Worm (Caenorhabditis elegans) whole organism, young adult: ENCODE measurements around the gene fbxb-40.
"Not testable (repeated sequence)": the region's sequence is repeated elsewhere in the genome, so short reads cannot be mapped to it uniquely, and the experiment has no call there.

Experiments used
- B0336.3 ChIP-seq: fragments of 200-800 bp; sonication (Bioruptor generic); IDR thresholded peaks from 2 replicates; pipeline ENCODE4 v1.3.6; 2022; ENCODE audit warnings: missing genetic modification characterization, missing compliant biosample characterization
- C06A6.2 ChIP-seq: fragments of 200-800 bp; sonication (Bioruptor generic); conservative IDR thresholded peaks from 2 replicates; pipeline ENCODE4 v1.3.6; 2022; ENCODE audit warnings: missing genetic modification characterization, missing compliant biosample characterization
- C17E4.6 ChIP-seq: fragments of 200-800 bp; sonication (Bioruptor generic); IDR thresholded peaks from 2 replicates; pipeline ENCODE4 v1.3.6; 2022; ENCODE audit warnings: missing genetic modification reagents, missing genetic modification characterization, missing compliant biosample characterization
- F22D6.2 ChIP-seq: sonication (generic microtip); optimal IDR thresholded peaks from 2 replicates; lab custom pipeline; 2016; ENCODE audit warnings: mild to moderate bottlenecking, missing genetic modification characterization, missing compliant biosample characterization
- F55B11.4 ChIP-seq: sonication (generic microtip); optimal IDR thresholded peaks from 2 replicates; lab custom pipeline; 2016; ENCODE audit warnings: missing compliant biosample characterization, missing genetic modification characterization, borderline replicate concordance; ENCODE audit not compliant: insufficient read depth
- F57A8.1 ChIP-seq: fragments of 200-800 bp; sonication (Bioruptor generic); optimal IDR thresholded peaks from 2 replicates; lab custom pipeline; 2018; ENCODE audit warnings: mild to moderate bottlenecking, missing genetic modification characterization, moderate library complexity, missing compliant biosample characterization
- Y53F4B.3 ChIP-seq: fragments of 200-800 bp; sonication (Bioruptor generic); IDR thresholded peaks from 2 replicates; pipeline ENCODE4 v1.3.6; 2022; ENCODE audit warnings: missing genetic modification reagents, missing genetic modification characterization, missing compliant biosample characterization
- Y53G8AR.9 ChIP-seq: fragments of 200-800 bp; sonication (Bioruptor generic); conservative IDR thresholded peaks from 2 replicates; pipeline ENCODE4 v1.3.6; 2022; ENCODE audit warnings: missing genetic modification reagents, missing genetic modification characterization, missing compliant biosample characterization
- Y79H2A.3 ChIP-seq: fragments of 200-800 bp; sonication (Bioruptor generic); conservative IDR thresholded peaks from 2 replicates; pipeline ENCODE4 v1.3.6; 2022; ENCODE audit warnings: missing genetic modification reagents, missing genetic modification characterization, missing compliant biosample characterization
- ama-1 ChIP-seq, 3 experiments: fragments of 150-350 bp in 1 of 3; sonication (generic microtip) in 2 of 3; optimal IDR thresholded peaks; 2 replicates each; lab custom pipeline; 2014 to 2018; ENCODE audit warnings: missing biosample characterization in 2 of 3, missing genetic modification characterization in 2 of 3, missing genetic modification reagents in 2 of 3
- atf-7 ChIP-seq: sonication (generic microtip); optimal IDR thresholded peaks from 2 replicates; lab custom pipeline; 2017; ENCODE audit warnings: mild to moderate bottlenecking, missing genetic modification characterization, missing compliant biosample characterization
- bed-1 ChIP-seq: fragments of 200-800 bp; sonication (Bioruptor generic); IDR thresholded peaks from 2 replicates; pipeline ENCODE4 v1.3.6; 2022; ENCODE audit warnings: missing genetic modification reagents, missing genetic modification characterization, missing compliant biosample characterization
- cebp-2 ChIP-seq: fragments of 200-800 bp; sonication (Bioruptor generic); IDR thresholded peaks from 2 replicates; pipeline ENCODE4 v1.3.6; 2022; ENCODE audit warnings: missing genetic modification characterization, missing compliant biosample characterization
- dox-1 ChIP-seq: fragments of 200-800 bp; sonication (Bioruptor generic); IDR thresholded peaks from 2 replicates; pipeline ENCODE4 v1.3.6; 2022; ENCODE audit warnings: missing genetic modification reagents, missing genetic modification characterization, missing compliant biosample characterization
- ekl-4 ChIP-seq: fragments of 200-800 bp; sonication (Bioruptor generic); IDR thresholded peaks from 2 replicates; pipeline ENCODE4 v1.3.6; 2022; ENCODE audit warnings: missing genetic modification reagents, missing genetic modification characterization, missing compliant biosample characterization
- hmg-20 ChIP-seq: fragments of 200-800 bp; sonication (Bioruptor generic); IDR thresholded peaks from 2 replicates; pipeline ENCODE4 v1.3.6; 2022; ENCODE audit warnings: missing genetic modification reagents, missing genetic modification characterization, missing compliant biosample characterization
- lag-1 ChIP-seq: fragments of 200-800 bp; sonication (Bioruptor generic); IDR thresholded peaks from 2 replicates; pipeline ENCODE4 v1.3.6; 2022; ENCODE audit warnings: missing genetic modification reagents, missing genetic modification characterization, missing compliant biosample characterization
- let-607 ChIP-seq, 2 experiments: fragments of 200-800 bp in 1 of 2; sonication (Bioruptor generic) in 1 of 2; sonication (generic microtip) in 1 of 2; optimal IDR thresholded peaks; 2 replicates each; lab custom pipeline; 2016 to 2018; ENCODE audit warnings: mild to moderate bottlenecking in 2 of 2, missing compliant biosample characterization in 2 of 2, missing genetic modification characterization in 2 of 2, moderate library complexity in 2 of 2, missing genotype in 1 of 2
- lin-35 ChIP-seq, 3 experiments: fragments of 150-350 bp in 2 of 3; sonication (generic microtip) in 1 of 3; optimal IDR thresholded peaks; 2 replicates each; lab custom pipeline; 2014 to 2018; ENCODE audit warnings: missing biosample characterization in 3 of 3, missing genetic modification characterization in 3 of 3, missing genetic modification reagents in 3 of 3
- lir-1 ChIP-seq: fragments of 200-800 bp; sonication (Bioruptor generic); conservative IDR thresholded peaks from 2 replicates; pipeline ENCODE4 v1.3.6; 2022; ENCODE audit warnings: missing genetic modification reagents, missing genetic modification characterization, missing compliant biosample characterization
- madf-3 ChIP-seq: fragments of 200-800 bp; sonication (Bioruptor generic); IDR thresholded peaks from 2 replicates; pipeline ENCODE4 v1.3.6; 2022; ENCODE audit warnings: missing genetic modification reagents, missing genetic modification characterization, missing compliant biosample characterization
- mcd-1 ChIP-seq: fragments of 200-800 bp; sonication (Bioruptor generic); IDR thresholded peaks from 2 replicates; pipeline ENCODE4 v1.3.6; 2022; ENCODE audit warnings: missing genetic modification reagents, missing genetic modification characterization, missing compliant biosample characterization
- mxl-1 ChIP-seq: sonication (generic microtip); optimal IDR thresholded peaks from 2 replicates; lab custom pipeline; 2016; ENCODE audit warnings: missing genetic modification characterization, missing compliant biosample characterization
- nhr-80 ChIP-seq: sonication (generic microtip); optimal IDR thresholded peaks from 2 replicates; lab custom pipeline; 2016; ENCODE audit warnings: missing genetic modification characterization, missing compliant biosample characterization
- nhr-90 ChIP-seq: sonication (generic microtip); optimal IDR thresholded peaks from 2 replicates; lab custom pipeline; 2016; ENCODE audit warnings: missing genotype, mild to moderate bottlenecking, missing genetic modification characterization, missing compliant biosample characterization
- sdz-38 ChIP-seq: sonication (generic microtip); optimal IDR thresholded peaks from 2 replicates; lab custom pipeline; 2016; ENCODE audit warnings: missing genotype, missing genetic modification characterization, missing compliant biosample characterization
- snpc-1.1 ChIP-seq: sonication (generic microtip); optimal IDR thresholded peaks from 2 replicates; lab custom pipeline; 2017; ENCODE audit warnings: missing genetic modification characterization, mild to moderate bottlenecking, missing compliant biosample characterization, antibody characterized with exemption, moderate library complexity, missing genotype, missing genetic modification reagents; ENCODE audit not compliant: insufficient read depth
- snpc-4 ChIP-seq, 5 experiments: fragments of 150-350 bp in 1 of 5; sonication (generic microtip) in 4 of 5; optimal IDR thresholded peaks; 2 replicates each; lab custom pipeline; 2014 to 2018; ENCODE audit warnings: missing genetic modification characterization in 5 of 5, missing biosample characterization in 3 of 5, antibody characterized with exemption in 2 of 5, mild to moderate bottlenecking in 2 of 5, missing compliant biosample characterization in 2 of 5, missing genotype in 2 of 5, moderate library complexity in 2 of 5, missing genetic modification reagents in 1 of 5
- tlf-1 ChIP-seq: fragments of 200-800 bp; sonication (Bioruptor generic); optimal IDR thresholded peaks from 2 replicates; lab custom pipeline; 2018; ENCODE audit warnings: mild to moderate bottlenecking, missing genetic modification characterization, missing compliant biosample characterization
- unc-130 ChIP-seq: sonication (generic microtip); optimal IDR thresholded peaks from 2 replicates; lab custom pipeline; 2016; ENCODE audit warnings: missing genetic modification reagents, missing genetic modification characterization, missing compliant biosample characterization
- unc-62 ChIP-seq: fragments of 150-350 bp; optimal IDR thresholded peaks from 2 replicates; lab custom pipeline; 2014; ENCODE audit warnings: missing biosample characterization, missing genetic modification reagents, missing genetic modification characterization
- xnd-1 ChIP-seq: sonication (generic microtip); optimal IDR thresholded peaks from 2 replicates; lab custom pipeline; 2016; ENCODE audit warnings: missing genotype, missing genetic modification reagents, missing genetic modification characterization, missing compliant biosample characterization
- ztf-28 ChIP-seq: fragments of 200-800 bp; sonication (Bioruptor generic); IDR thresholded peaks from 2 replicates; pipeline ENCODE4 v1.3.6; 2022; ENCODE audit warnings: missing genetic modification reagents, missing genetic modification characterization, missing compliant biosample characterization

The fbxb-40 gene

ce11 chrII:1060702-1061101, 11.0 kb upstream of the fbxb-40 start, which contains the start of gene btb-10:
Gene btb-10 (minus strand): TSS chrII:1060802.
- not testable (repeated sequence) for TF ChIP-seq madf-3 (GFP tag; lab: Robert Waterston, UW); F55B11.4; hmg-20 (GFP tag; lab: Robert Waterston, UW)

- TF ChIP-seq ztf-28 (GFP tag; lab: Robert Waterston, UW) (no peak), ekl-4 (GFP tag; lab: Robert Waterston, UW) (0 out of 2 replicates have a peak, but pooled peaks have one; percentile 14), bed-1 (GFP tag; lab: Robert Waterston, UW) (no peak), atf-7 (no peak), lin-35 (GFP tag; optimal IDR thresholded peaks at IDR 0.05; lab: Kevin White, UChicago) (no peak), Y53F4B.3 (GFP tag; lab: Robert Waterston, UW) (no peak), nhr-90 (tag; lab: Kevin White, UChicago) (no peak), dox-1 (GFP tag; lab: Robert Waterston, UW) (no peak), B0336.3 (GFP tag; lab: Robert Waterston, UW) (no peak), Y53G8AR.9 (GFP tag; lab: Robert Waterston, UW) (no peak), mxl-1 (tag; lab: Kevin White, UChicago) (no peak), lag-1 (no peak), C06A6.2 (GFP tag; lab: Robert Waterston, UW) (no peak), C17E4.6 (GFP tag; lab: Robert Waterston, UW) (no peak), sdz-38 (tag; lab: Kevin White, UChicago) (no peak), nhr-80 (tag; lab: Kevin White, UChicago) (peak; percentile 74), F22D6.2 (tag; lab: Kevin White, UChicago) (no peak)
Observed at ce11 chrII:1056844-1057243, 7.1 kb upstream of the fbxb-40 start.

- TF ChIP-seq Y79H2A.3 (GFP tag; lab: Robert Waterston, UW); unc-130 (GFP tag; lab: Kevin White, UChicago); xnd-1 (tag; lab: Kevin White, UChicago): not testable (repeated sequence)
Observed at ce11 chrII:1054724-1055123, 5.0 kb upstream of the fbxb-40 start, which contains the start of gene K02E7.7. Gene K02E7.7 (plus strand): TSS chrII:1055024.

ce11 chrII:1046937-1047336, 2.8 kb downstream of the fbxb-40 start:
- TF ChIP-seq snpc-4 (GFP tag; optimal IDR thresholded peaks at IDR 0.05; lab: Kevin White, UChicago) (peak; percentile 34), snpc-4 (tag; optimal IDR thresholded peaks at IDR 0.05; lab: Kevin White, UChicago) (peak in 2 of 4 experiments; percentile 83 to 91), lir-1 (GFP tag; lab: Robert Waterston, UW) (no peak), snpc-1.1 (tag; lab: Kevin White, UChicago) (peak; percentile 80)
- TF ChIP-seq, all 124 proteins: peak for 2

ce11 chrII:1045692-1046091, 4.1 kb downstream of the fbxb-40 start, which contains the start of gene str-148:
Gene str-148 (plus strand): TSS chrII:1045992.
- TF ChIP-seq tlf-1 (GFP tag; lab: Kevin White, UChicago) = no peak
- TF ChIP-seq cebp-2 (GFP tag; lab: Robert Waterston, UW) = no peak
- TF ChIP-seq let-607 (tag; optimal IDR thresholded peaks at IDR 0.05; lab: Kevin White, UChicago) = no peak
- TF ChIP-seq ama-1 (optimal IDR thresholded peaks at IDR 0.05; lab: Kevin White, UChicago) = no peak
- no peak for TF ChIP-seq ama-1 (GFP tag; optimal IDR thresholded peaks at IDR 0.05; lab: Kevin White, UChicago)
- no peak for TF ChIP-seq mcd-1 (GFP tag; lab: Robert Waterston, UW)
- no peak for TF ChIP-seq F57A8.1
- TF ChIP-seq unc-62 (GFP tag; lab: Kevin White, UChicago) = no peak
